Worm (Caenorhabditis elegans): ENCODE data around the gene F01G10.4.

The F01G10.4 gene

DNA sequence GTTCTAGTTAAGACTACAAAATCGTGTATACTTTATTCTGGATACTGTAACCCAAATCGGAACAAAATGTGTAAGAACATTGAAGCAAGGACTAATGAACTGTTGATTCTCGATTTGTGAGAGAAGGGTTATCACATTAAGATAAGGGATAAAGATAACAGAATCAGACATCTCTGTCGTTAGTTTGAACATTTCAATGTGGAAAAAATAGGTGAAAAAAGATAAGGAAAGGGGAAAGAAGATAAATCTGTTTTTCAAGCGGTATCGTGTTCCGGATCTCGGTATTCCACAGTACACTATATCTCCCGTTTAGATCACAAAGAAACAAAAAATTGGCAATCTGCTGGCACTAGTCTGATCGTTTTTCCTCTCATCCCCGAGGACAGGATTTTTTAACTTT lies 28.7 kb upstream of the F01G10.4 start:
- no peak for TF ChIP-seq lim-7 (GFP tag; IDR thresholded peaks at IDR 0.05)
- TF ChIP-seq mxl-3 (GFP tag; optimal IDR thresholded peaks at IDR 0.05), result peak; percentile 18
- no peak for TF ChIP-seq fkh-10 (GFP tag; optimal IDR thresholded peaks at IDR 0.05)
- TF ChIP-seq hlh-11 (tag; optimal IDR thresholded peaks at IDR 0.05), result peak; percentile 29
- peak; percentile 22 for TF ChIP-seq nhr-28 (tag; optimal IDR thresholded peaks at IDR 0.05)
- TF ChIP-seq nhr-48 (tag; optimal IDR thresholded peaks at IDR 0.05), result peak; percentile 38
- TF ChIP-seq set-16 (GFP tag; IDR thresholded peaks at IDR 0.05), result no peak

DNA sequence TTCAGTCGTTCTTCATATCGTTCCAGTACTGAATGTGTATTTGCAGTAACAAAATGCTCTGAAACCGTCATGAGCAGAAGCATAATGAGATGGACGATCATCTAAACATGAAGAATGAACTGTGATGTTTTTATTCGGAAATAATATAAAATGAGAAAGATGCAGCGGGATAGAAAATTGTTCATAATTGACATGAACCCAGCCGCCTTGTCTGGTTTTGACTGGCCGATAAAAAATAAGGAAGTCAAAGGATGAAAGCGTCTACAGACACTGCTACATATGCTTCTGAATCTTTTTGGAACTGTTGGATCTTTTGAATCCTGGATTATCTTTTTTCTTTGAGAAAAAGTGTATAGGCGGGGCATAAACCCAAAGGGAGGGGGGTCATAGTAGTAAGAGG lies 27.2 kb upstream of the F01G10.4 start, which contains the start of gene F01G10.9:
F01G10.9 (minus strand) TSS at position 101 of the 400 bp plus-strand sequence.
- TF ChIP-seq mes-2 (tag; optimal IDR thresholded peaks at IDR 0.05; ENCODE audit: poor library complexity, severe bottlenecking) (no peak), T26A8.4 (GFP tag; IDR thresholded peaks at IDR 0.05) (no peak), unc-62 (GFP tag; optimal IDR thresholded peaks at IDR 0.05 in 1 of 2) (no peak), unc-62 (tag; optimal IDR thresholded peaks at IDR 0.05) (no peak), nhr-48 (tag; optimal IDR thresholded peaks at IDR 0.05) (no peak), vab-7 (GFP tag; IDR thresholded peaks at IDR 0.05) (no peak), Y5F2A.4 (GFP tag; optimal IDR thresholded peaks at IDR 0.05) (no peak), mxl-3 (GFP tag; optimal IDR thresholded peaks at IDR 0.05) (no peak), daf-8 (GFP tag; IDR thresholded peaks at IDR 0.05) (no peak), ceh-28 (tag; optimal IDR thresholded peaks at IDR 0.05) (no peak), ama-1 (optimal IDR thresholded peaks at IDR 0.05) (no peak), nhr-25 (tag; optimal IDR thresholded peaks at IDR 0.05; ENCODE audit: borderline replicate concordance, insufficient read depth) (no peak)

DNA sequence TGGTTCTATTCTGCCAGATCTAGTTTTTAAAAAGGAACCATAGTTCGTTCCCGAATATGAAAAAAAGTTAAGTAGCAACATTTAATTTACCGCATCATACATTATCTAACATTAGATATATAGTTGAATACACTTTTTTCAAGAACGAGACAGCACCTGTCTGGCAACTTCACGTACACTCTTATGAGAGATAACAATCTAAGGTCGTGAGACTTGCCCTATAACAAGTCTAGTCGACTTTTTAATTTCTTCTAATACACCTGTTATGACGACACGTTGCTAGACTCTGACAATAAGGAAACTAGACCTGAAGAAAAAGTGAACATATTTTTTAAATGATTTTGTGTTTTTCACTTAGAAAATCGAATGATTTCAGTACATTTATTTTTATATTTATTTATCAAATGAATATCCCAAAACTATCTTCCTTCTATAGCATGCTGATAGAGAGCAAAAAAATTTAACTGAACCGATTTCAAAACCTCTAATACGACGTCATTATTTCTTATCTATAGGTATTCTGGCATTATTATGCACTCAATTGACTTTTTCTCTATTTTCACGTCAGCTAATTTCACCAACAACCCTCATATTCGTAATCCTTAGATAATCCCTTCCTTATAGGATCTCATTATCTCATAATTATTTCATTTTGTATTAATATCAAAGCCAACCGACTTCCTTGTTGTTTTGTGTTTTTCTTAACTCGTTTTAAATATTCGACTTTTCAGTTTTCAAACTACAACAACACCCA lies 20.7 kb upstream of the F01G10.4 start:
- TF ChIP-seq dmd-8 (GFP tag; IDR thresholded peaks at IDR 0.05), result no peak
- TF ChIP-seq dmd-6 (GFP tag; IDR thresholded peaks at IDR 0.05), result peak; percentile 45
- TF ChIP-seq daf-16 (GFP tag; optimal IDR thresholded peaks at IDR 0.05), result no peak
- TF ChIP-seq daf-16 (tag; optimal IDR thresholded peaks at IDR 0.05), result peak; percentile 23
- no peak for TF ChIP-seq zip-11 (GFP tag; IDR thresholded peaks at IDR 0.05)
- peak; percentile 9 for TF ChIP-seq pqm-1 (tag; optimal IDR thresholded peaks at IDR 0.05)
- no peak for TF ChIP-seq lin-39 (tag; optimal IDR thresholded peaks at IDR 0.05)
- TF ChIP-seq T26A8.4 (GFP tag; IDR thresholded peaks at IDR 0.05), result 0 out of 2 replicates have a peak, but pooled peaks have one; percentile 17
- peak in 1 of 2 experiments; percentile 43 for TF ChIP-seq unc-62 (GFP tag; optimal IDR thresholded peaks at IDR 0.05 in 1 of 2)
- TF ChIP-seq unc-62 (tag; optimal IDR thresholded peaks at IDR 0.05), result no peak
- TF ChIP-seq dve-1 (tag; optimal IDR thresholded peaks at IDR 0.05; ENCODE audit: insufficient read depth), result peak; percentile 39
- TF ChIP-seq rbr-2 (tag; optimal IDR thresholded peaks at IDR 0.05), result no peak
- no peak for TF ChIP-seq saeg-2 (GFP tag; IDR thresholded peaks at IDR 0.05)

DNA sequence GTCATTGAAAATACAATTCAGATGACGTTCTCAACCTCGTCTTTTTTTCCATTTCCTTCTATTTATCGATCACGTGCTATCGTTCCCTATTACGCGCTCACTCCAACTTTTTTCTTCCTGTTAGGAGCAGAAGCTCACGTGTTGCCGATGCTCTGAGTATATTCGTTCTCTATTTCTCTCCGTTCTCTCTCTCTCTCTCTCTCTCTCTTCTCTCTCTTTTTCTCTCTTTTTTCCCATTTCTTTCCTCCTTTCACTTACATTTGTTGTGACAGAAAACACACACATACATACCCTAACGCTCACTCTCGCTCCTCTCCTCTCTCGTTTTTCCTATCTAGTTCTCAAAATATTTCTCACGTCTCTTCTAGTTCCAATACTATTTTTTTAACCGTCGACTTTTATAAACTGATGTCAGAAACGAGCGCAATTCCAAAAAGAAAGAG lies 20.0 kb upstream of the F01G10.4 start:
- peak; percentile 96 for TF ChIP-seq hlh-11 (tag; optimal IDR thresholded peaks at IDR 0.05)
- peak; percentile 84 for TF ChIP-seq mxl-3 (GFP tag; optimal IDR thresholded peaks at IDR 0.05)
- no peak for TF ChIP-seq spr-3 (GFP tag; optimal IDR thresholded peaks at IDR 0.05)
- peak; percentile 93 for TF ChIP-seq ceh-20 (GFP tag; IDR thresholded peaks at IDR 0.05)
- peak; percentile 88 for TF ChIP-seq pha-4 (GFP tag; IDR thresholded peaks at IDR 0.05)
- TF ChIP-seq pha-4 (tag; optimal IDR thresholded peaks at IDR 0.05), result peak; percentile 66
- no peak for TF ChIP-seq ceh-32 (tag; optimal IDR thresholded peaks at IDR 0.05; ENCODE audit: poor library complexity)
- TF ChIP-seq lin-1 (GFP tag; IDR thresholded peaks at IDR 0.05), result peak; percentile 79
- peak; percentile 90 for TF ChIP-seq set-16 (GFP tag; IDR thresholded peaks at IDR 0.05)
- peak; percentile 72 for TF ChIP-seq mxl-2 (GFP tag; conservative IDR thresholded peaks at IDR 0.05)
- TF ChIP-seq nhr-41 (GFP tag; IDR thresholded peaks at IDR 0.05), result no peak
- peak; percentile 91 for TF ChIP-seq hmg-1.1 (GFP tag; IDR thresholded peaks at IDR 0.05)
- peak; percentile 70 for TF ChIP-seq mes-2 (tag; optimal IDR thresholded peaks at IDR 0.05; ENCODE audit: poor library complexity, severe bottlenecking)
- no peak for TF ChIP-seq unc-39 (tag; optimal IDR thresholded peaks at IDR 0.05)
- TF ChIP-seq snpc-1.2 (GFP tag; IDR thresholded peaks at IDR 0.05), result no peak
- TF ChIP-seq T26A8.4 (GFP tag; IDR thresholded peaks at IDR 0.05), result peak; percentile 43; the same call in 1 of the 2 replicates
- TF ChIP-seq F49E8.2 (tag; optimal IDR thresholded peaks at IDR 0.05; ENCODE audit: borderline replicate concordance), result no peak
- TF ChIP-seq spr-1 (tag; optimal IDR thresholded peaks at IDR 0.05), result peak; percentile 73
- TF ChIP-seq nhr-6 (tag; optimal IDR thresholded peaks at IDR 0.05), result peak; percentile 67
- TF ChIP-seq dpl-1 (GFP tag; optimal IDR thresholded peaks at IDR 0.05), result peak; percentile 61
- TF ChIP-seq nhr-102 (tag; optimal IDR thresholded peaks at IDR 0.05), result peak; percentile 76
- no peak for TF ChIP-seq unc-130 (GFP tag; optimal IDR thresholded peaks at IDR 0.05)

Data from whole organism, L4 larva.